Worm (Caenorhabditis elegans): ENCODE results near the gene B0564.2.

ce11 chrIV:13063714-13064113 lies 43.7 kb upstream of the B0564.2 start, which contains the start of gene scl-5:
- TF ChIP-seq unc-62 (GFP tag; optimal IDR thresholded peaks at IDR 0.05 in 1 of 2) (no peak), unc-62 (tag; optimal IDR thresholded peaks at IDR 0.05) (no peak), unc-39 (tag; optimal IDR thresholded peaks at IDR 0.05) (no peak), lin-13 (GFP tag; optimal IDR thresholded peaks at IDR 0.05) (no peak), madf-5 (GFP tag; IDR thresholded peaks at IDR 0.05) (no peak), dmd-9 (GFP tag; IDR thresholded peaks at IDR 0.05) (no peak), nhr-76 (tag; optimal IDR thresholded peaks at IDR 0.05) (no peak), hlh-30 (tag; optimal IDR thresholded peaks at IDR 0.05; ENCODE audit: insufficient read depth) (no peak), R02D3.7 (tag; optimal IDR thresholded peaks at IDR 0.05) (no peak), ztf-11 (tag; optimal IDR thresholded peaks at IDR 0.05) (no peak), lin-39 (tag; optimal IDR thresholded peaks at IDR 0.05) (no peak), pqm-1 (tag; optimal IDR thresholded peaks at IDR 0.05) (no peak), set-16 (GFP tag; IDR thresholded peaks at IDR 0.05) (no peak), nhr-28 (tag; optimal IDR thresholded peaks at IDR 0.05) (no peak)
